Fruit fly (Drosophila melanogaster): ENCODE results near the gene CG10646.

The CG10646 gene

dm6 chr3L:12503865-12504650 lies at the start of gene CG10646, which contains the start of gene vih (continued):
- peak; percentile 64 for TF ChIP-seq CG13775 (GFP tag; optimal IDR thresholded peaks at IDR 0.05)
- no peak for TF ChIP-seq cg (GFP tag; optimal IDR thresholded peaks at IDR 0.05)
- TF ChIP-seq prd (optimal IDR thresholded peaks at IDR 0.05), result no peak
- peak; percentile 40; the same call in 1 of the 3 replicates for TF ChIP-seq prd (GFP tag; IDR thresholded peaks at IDR 0.05)
- TF ChIP-seq bsh (GFP tag; optimal IDR thresholded peaks at IDR 0.05), result peak in 1 of 2 experiments; percentile 35
- no peak for TF ChIP-seq CG7963 (GFP tag; IDR thresholded peaks at IDR 0.05; ENCODE audit: partially characterized antibody)
- no peak for TF ChIP-seq inv (GFP tag; IDR thresholded peaks at IDR 0.05; ENCODE audit: partially characterized antibody)
- TF ChIP-seq Max (GFP tag; optimal IDR thresholded peaks at IDR 0.05), result peak; percentile 35
- TF ChIP-seq fru (optimal IDR thresholded peaks at IDR 0.05), result no peak
- no peak for TF ChIP-seq Adf1 (GFP tag; IDR thresholded peaks at IDR 0.05)
- TF ChIP-seq CG1233 (GFP tag; optimal IDR thresholded peaks at IDR 0.05), result no peak
- no peak for TF ChIP-seq luna (GFP tag; optimal IDR thresholded peaks at IDR 0.05)
- TF ChIP-seq CG32767 (GFP tag; IDR thresholded peaks at IDR 0.05), result peak; percentile 61; the same call in 1 of the 2 replicates
- peak in 1 of 2 experiments; percentile 0 for TF ChIP-seq Eip74EF (GFP tag; optimal IDR thresholded peaks at IDR 0.05)
- TF ChIP-seq CG15073 (GFP tag; optimal IDR thresholded peaks at IDR 0.05), result no peak
- peak; percentile 85 for TF ChIP-seq sens (GFP tag)
- no peak for TF ChIP-seq cad (GFP tag; optimal IDR thresholded peaks at IDR 0.05)
- TF ChIP-seq CG11504 (tag; optimal IDR thresholded peaks at IDR 0.05), result no peak
- peak; percentile 63 for TF ChIP-seq nmo (GFP tag; optimal IDR thresholded peaks at IDR 0.05)
- TF ChIP-seq ken (GFP tag; IDR thresholded peaks at IDR 0.05), result no peak; the same call in 2 of the 3 replicates
- TF ChIP-seq Hr3 (GFP tag; optimal IDR thresholded peaks at IDR 0.05), result peak; percentile 62
- TF ChIP-seq B-H2 (GFP tag; optimal IDR thresholded peaks at IDR 0.05), result peak; percentile 39
- no peak for TF ChIP-seq NC2α (GFP tag; optimal IDR thresholded peaks at IDR 0.05)
- TF ChIP-seq Sry-β (GFP tag; optimal IDR thresholded peaks at IDR 0.05), result peak; percentile 42
- TF ChIP-seq pita (GFP tag; optimal IDR thresholded peaks at IDR 0.05), result no peak
- peak; percentile 10; the same call in 1 of the 2 replicates for TF ChIP-seq seq (GFP tag; IDR thresholded peaks at IDR 0.05)
- peak; percentile 63 for TF ChIP-seq CG8924 (tag; optimal IDR thresholded peaks at IDR 0.05)
- TF ChIP-seq Dek (tag; optimal IDR thresholded peaks at IDR 0.05), result peak; percentile 56
- no peak for TF ChIP-seq trh (GFP tag; optimal IDR thresholded peaks at IDR 0.05)
- peak; percentile 60 for TF ChIP-seq slbo (GFP tag; IDR thresholded peaks at IDR 0.05)
- no peak for TF ChIP-seq CG42726 (GFP tag; IDR thresholded peaks at IDR 0.05; ENCODE audit: partially characterized antibody)
- TF ChIP-seq CG3995 (GFP tag; optimal IDR thresholded peaks at IDR 0.05), result no peak
- no peak for TF ChIP-seq chm (GFP tag; IDR thresholded peaks at IDR 0.05)
- peak; percentile 21 for TF ChIP-seq CG18619 (GFP tag; optimal IDR thresholded peaks at IDR 0.05)
- no peak for TF ChIP-seq CG9876 (GFP tag; optimal IDR thresholded peaks at IDR 0.05)
- no peak for TF ChIP-seq CG10431 (GFP tag; optimal IDR thresholded peaks at IDR 0.05)
- TF ChIP-seq fd3F (GFP tag; optimal IDR thresholded peaks at IDR 0.05), result no peak
- TF ChIP-seq CG12299 (tag; optimal IDR thresholded peaks at IDR 0.05), result no peak
- peak; percentile 43 for TF ChIP-seq CG15269 (tag; optimal IDR thresholded peaks at IDR 0.05)
- TF ChIP-seq CG17612 (GFP tag; IDR thresholded peaks at IDR 0.05), result no peak
- no peak for TF ChIP-seq Lpt (GFP tag; optimal IDR thresholded peaks at IDR 0.05)
- TF ChIP-seq CG17802 (tag; optimal IDR thresholded peaks at IDR 0.05), result no peak
- TF ChIP-seq CG17385 (GFP tag; optimal IDR thresholded peaks at IDR 0.05), result peak; percentile 29
- TF ChIP-seq Neu2 (GFP tag; optimal IDR thresholded peaks at IDR 0.05; ENCODE audit: borderline replicate concordance), result no peak
- peak; percentile 23 for TF ChIP-seq cwo (GFP tag; optimal IDR thresholded peaks at IDR 0.05)
- TF ChIP-seq pros (GFP tag; optimal IDR thresholded peaks at IDR 0.05), result no peak
- TF ChIP-seq CG13287 (GFP tag; IDR thresholded peaks at IDR 0.05; ENCODE audit: partially characterized antibody), result peak; percentile 40; the same call in 1 of the 2 replicates
- no peak for TF ChIP-seq CG16813 (GFP tag; IDR thresholded peaks at IDR 0.05; ENCODE audit: partially characterized antibody)
- TF ChIP-seq Ets97D (GFP tag; optimal IDR thresholded peaks at IDR 0.05), result peak; percentile 88
